Fruit fly (Drosophila melanogaster) whole organism, embryonic: Measurements from ENCODE around the gene GILT3.

Experiments used
- Antp ChIP-seq: fragments of 200-800 bp; sonication (Bioruptor generic); optimal IDR thresholded peaks from 3 replicates; lab custom pipeline; 2016; ENCODE audit warnings: missing biosample characterization, missing genetic modification characterization
- Atf-2 ChIP-seq: fragments of 200-800 bp; sonication (Bioruptor generic); optimal IDR thresholded peaks from 2 replicates; lab custom pipeline; 2016; ENCODE audit warnings: missing biosample characterization, missing genetic modification characterization
- Bgb ChIP-seq: fragments of 200-800 bp; sonication (Bioruptor generic); IDR thresholded peaks from 2 replicates; pipeline ENCODE4 v1.3.6; 2022; ENCODE audit warnings: missing biosample characterization, missing genetic modification characterization; ENCODE audit not compliant: partially characterized antibody
- Bteb2 ChIP-seq: fragments of 200-800 bp; sonication (Bioruptor generic); optimal IDR thresholded peaks from 2 replicates; lab custom pipeline; 2016; ENCODE audit warnings: missing biosample characterization, missing genetic modification characterization
- CG10431 ChIP-seq: fragments of 200-800 bp; sonication (Bioruptor generic); optimal IDR thresholded peaks from 3 replicates; lab custom pipeline; 2018; ENCODE audit warnings: missing biosample characterization, mild to moderate bottlenecking, missing genetic modification characterization
- CG10979 ChIP-seq: fragments of 200-800 bp; sonication (Bioruptor generic); optimal IDR thresholded peaks from 2 replicates; lab custom pipeline; 2018; ENCODE audit warnings: missing biosample characterization, mild to moderate bottlenecking, missing genetic modification characterization, moderate library complexity
- CG11504 ChIP-seq: fragments of 200-800 bp; sonication (Bioruptor generic); optimal IDR thresholded peaks from 3 replicates; lab custom pipeline; 2019; ENCODE audit warnings: missing biosample characterization, mild to moderate bottlenecking, missing genetic modification characterization, moderate library complexity
- CG12769 ChIP-seq: fragments of 200-800 bp; sonication (Bioruptor generic); optimal IDR thresholded peaks from 2 replicates; lab custom pipeline; 2019; ENCODE audit warnings: missing biosample characterization, mild to moderate bottlenecking, missing genetic modification characterization, moderate library complexity
- CG13296 ChIP-seq: fragments of 200-800 bp; sonication (Bioruptor generic); optimal IDR thresholded peaks from 3 replicates; lab custom pipeline; 2018; ENCODE audit warnings: missing biosample characterization, mild to moderate bottlenecking, missing genetic modification characterization
- CG15073 ChIP-seq: fragments of 200-800 bp; sonication (Bioruptor generic); optimal IDR thresholded peaks from 2 replicates; lab custom pipeline; 2016; ENCODE audit warnings: missing biosample characterization, missing genetic modification characterization
- CG17328 ChIP-seq: fragments of 200-800 bp; sonication (Bioruptor generic); IDR thresholded peaks from 2 replicates; pipeline ENCODE4 v1.3.6; 2022; ENCODE audit warnings: missing biosample characterization, missing genetic modification characterization
- CG17568 ChIP-seq: fragments of 200-800 bp; sonication (Bioruptor generic); optimal IDR thresholded peaks from 2 replicates; lab custom pipeline; 2018; ENCODE audit warnings: missing biosample characterization, mild to moderate bottlenecking, missing genetic modification characterization, moderate library complexity
- CG2712 ChIP-seq: fragments of 200-800 bp; optimal IDR thresholded peaks from 3 replicates; lab custom pipeline; 2019; ENCODE audit warnings: missing biosample characterization, mild to moderate bottlenecking, missing genetic modification characterization, moderate library complexity
- CG2889 ChIP-seq: fragments of 200-800 bp; sonication (Bioruptor generic); IDR thresholded peaks from 3 replicates; pipeline ENCODE4 v1.3.6; 2022; ENCODE audit warnings: missing biosample characterization, missing genetic modification characterization
- CG30020 ChIP-seq: fragments of 200-800 bp; optimal IDR thresholded peaks from 2 replicates; lab custom pipeline; 2019; ENCODE audit warnings: missing biosample characterization, mild to moderate bottlenecking, missing genetic modification characterization, moderate library complexity
- CG31365 ChIP-seq: fragments of 200-800 bp; sonication (Bioruptor generic); optimal IDR thresholded peaks from 2 replicates; lab custom pipeline; 2018; ENCODE audit warnings: missing biosample characterization, mild to moderate bottlenecking, missing genetic modification characterization
- CG8281 ChIP-seq: fragments of 200-800 bp; sonication (Bioruptor generic); optimal IDR thresholded peaks from 2 replicates; lab custom pipeline; 2018; ENCODE audit warnings: missing biosample characterization, mild to moderate bottlenecking, missing genetic modification characterization, moderate library complexity
- CG8944 ChIP-seq: fragments of 200-800 bp; sonication (Bioruptor generic); optimal IDR thresholded peaks from 3 replicates; lab custom pipeline; 2016; ENCODE audit warnings: missing biosample characterization, missing genetic modification characterization
- CG9437 ChIP-seq: fragments of 200-800 bp; sonication (Bioruptor generic); optimal IDR thresholded peaks from 2 replicates; lab custom pipeline; 2018; ENCODE audit warnings: missing biosample characterization, mild to moderate bottlenecking, missing genetic modification characterization
- CG9797 ChIP-seq: fragments of 200-800 bp; sonication (Bioruptor generic); optimal IDR thresholded peaks from 3 replicates; lab custom pipeline; 2018; ENCODE audit warnings: missing biosample characterization, mild to moderate bottlenecking, missing genetic modification characterization
- CG9817 ChIP-seq: fragments of 200-800 bp; sonication (Bioruptor generic); optimal IDR thresholded peaks from 2 replicates; lab custom pipeline; 2018; ENCODE audit warnings: missing biosample characterization, mild to moderate bottlenecking, missing genetic modification characterization, moderate library complexity
- CG9876 ChIP-seq: fragments of 200-800 bp; sonication (Bioruptor generic); optimal IDR thresholded peaks from 2 replicates; lab custom pipeline; 2016; ENCODE audit warnings: missing biosample characterization, missing genetic modification characterization
- CTCF ChIP-seq: fragments of 200-800 bp; sonication (Bioruptor generic); optimal IDR thresholded peaks from 2 replicates; lab custom pipeline; 2017; ENCODE audit warnings: missing biosample characterization, mild to moderate bottlenecking, missing genetic modification characterization, moderate library complexity
- Chrac-16 ChIP-seq: fragments of 200-800 bp; sonication (Bioruptor generic); optimal IDR thresholded peaks from 3 replicates; lab custom pipeline; 2016; ENCODE audit warnings: missing biosample characterization, missing genetic modification characterization
- Doc3 ChIP-seq: fragments of 200-800 bp; sonication (Bioruptor generic); IDR thresholded peaks from 3 replicates; pipeline ENCODE4 v1.3.6; 2022; ENCODE audit warnings: missing biosample characterization, missing genetic modification characterization; ENCODE audit not compliant: partially characterized antibody
- E2f2 ChIP-seq: fragments of 200-800 bp; sonication (Bioruptor generic); IDR thresholded peaks from 2 replicates; pipeline ENCODE4 v1.3.6; 2022; ENCODE audit warnings: missing biosample characterization, missing genetic modification characterization
- Fer2 ChIP-seq: fragments of 200-800 bp; sonication (Bioruptor generic); optimal IDR thresholded peaks from 2 replicates; lab custom pipeline; 2018; ENCODE audit warnings: missing biosample characterization, mild to moderate bottlenecking, missing genetic modification characterization, moderate library complexity
- Lhr ChIP-seq: fragments of 200-800 bp; sonication (Bioruptor generic); optimal IDR thresholded peaks from 3 replicates; lab custom pipeline; 2017; ENCODE audit warnings: mild to moderate bottlenecking, missing biosample characterization, missing genetic modification reagents, missing genetic modification characterization
- Lim3 ChIP-seq: fragments of 200-800 bp; sonication (Bioruptor generic); IDR thresholded peaks from 2 replicates; pipeline ENCODE4 v1.3.6; 2022; ENCODE audit warnings: missing biosample characterization, missing genetic modification characterization
- Neu2 ChIP-seq: fragments of 200-800 bp; sonication (Bioruptor generic); optimal IDR thresholded peaks from 3 replicates; lab custom pipeline; 2016; ENCODE audit warnings: missing biosample characterization, missing genetic modification characterization, borderline replicate concordance
- NfI ChIP-seq: fragments of 200-800 bp; sonication (Bioruptor generic); optimal IDR thresholded peaks from 3 replicates; lab custom pipeline; 2018; ENCODE audit warnings: missing biosample characterization, mild to moderate bottlenecking, missing genetic modification characterization, moderate library complexity
- Ravus ChIP-seq: fragments of 200-800 bp; sonication (Bioruptor generic); IDR thresholded peaks from 2 replicates; pipeline ENCODE4 v1.3.6; 2022; ENCODE audit warnings: missing biosample characterization, missing genetic modification characterization
- ash1 ChIP-seq: fragments of 200-800 bp; sonication (Bioruptor generic); optimal IDR thresholded peaks from 2 replicates; lab custom pipeline; 2018; ENCODE audit warnings: missing biosample characterization, mild to moderate bottlenecking, missing genetic modification characterization
- dati ChIP-seq: fragments of 200-800 bp; sonication (Bioruptor generic); IDR thresholded peaks from 2 replicates; pipeline ENCODE4 v1.3.6; 2022; ENCODE audit warnings: missing biosample characterization, missing genetic modification characterization
- emc ChIP-seq: fragments of 200-800 bp; sonication (Bioruptor generic); optimal IDR thresholded peaks from 2 replicates; lab custom pipeline; 2016; ENCODE audit warnings: missing biosample characterization, missing genetic modification characterization
- eve ChIP-seq, 2 experiments: fragments of >200 bp; optimal IDR thresholded peaks; 2 replicates each; lab custom pipeline; 2017; ENCODE audit warnings: missing biosample characterization in 2 of 2, missing genetic modification characterization in 2 of 2
- eyg ChIP-seq: fragments of 200-800 bp; sonication (Bioruptor generic); optimal IDR thresholded peaks from 3 replicates; lab custom pipeline; 2016; ENCODE audit warnings: missing biosample characterization, missing genetic modification characterization
- grn ChIP-seq: fragments of 200-800 bp; sonication (Bioruptor generic); optimal IDR thresholded peaks from 3 replicates; lab custom pipeline; 2017; ENCODE audit warnings: missing biosample characterization, missing genetic modification characterization
- gro ChIP-seq: fragments of 200-800 bp; sonication (Bioruptor generic); optimal IDR thresholded peaks from 2 replicates; lab custom pipeline; 2016; ENCODE audit warnings: missing biosample characterization, missing genetic modification characterization
- her ChIP-seq: fragments of 200-800 bp; sonication (Bioruptor generic); optimal IDR thresholded peaks from 2 replicates; lab custom pipeline; 2016; ENCODE audit warnings: missing biosample characterization, missing genetic modification characterization
- ind ChIP-seq: fragments of 200-800 bp; sonication (Bioruptor generic); optimal IDR thresholded peaks from 3 replicates; lab custom pipeline; 2016; ENCODE audit warnings: missing biosample characterization, missing genetic modification characterization
- inv ChIP-seq: fragments of 200-800 bp; sonication (Bioruptor generic); IDR thresholded peaks from 2 replicates; pipeline ENCODE4 v1.3.6; 2022; ENCODE audit warnings: missing biosample characterization, missing genetic modification characterization; ENCODE audit not compliant: partially characterized antibody
- mam ChIP-seq: fragments of 200-800 bp; sonication (Bioruptor generic); optimal IDR thresholded peaks from 3 replicates; lab custom pipeline; 2016; ENCODE audit warnings: missing biosample characterization, missing genetic modification characterization
- nerfin-1 ChIP-seq: fragments of 200-800 bp; sonication (Bioruptor generic); optimal IDR thresholded peaks from 3 replicates; lab custom pipeline; 2019; ENCODE audit warnings: missing biosample characterization, mild to moderate bottlenecking, missing genetic modification characterization, moderate library complexity
- phol ChIP-seq: fragments of 200-800 bp; sonication (Bioruptor generic); optimal IDR thresholded peaks from 3 replicates; lab custom pipeline; 2018; ENCODE audit warnings: missing biosample characterization, mild to moderate bottlenecking, missing genetic modification characterization, moderate library complexity
- prd ChIP-seq, 3 experiments: fragments of >200 bp in 2 of 3; fragments of 200-800 bp in 1 of 3; sonication (Bioruptor generic) in 1 of 3; optimal IDR thresholded peaks in 2 of 3; IDR thresholded peaks in 1 of 3; 2 replicates in 2 of 3; 3 replicates in 1 of 3; pipeline versions ENCODE4 v1.3.6 to Lab custom; 2017 to 2022; ENCODE audit warnings: missing biosample characterization in 1 of 3, missing genetic modification characterization in 1 of 3
- psq ChIP-seq: fragments of 200-800 bp; sonication (Bioruptor generic); optimal IDR thresholded peaks from 2 replicates; lab custom pipeline; 2017; ENCODE audit warnings: missing biosample characterization, missing genetic modification characterization
- pum ChIP-seq: fragments of 200-800 bp; sonication (Bioruptor generic); optimal IDR thresholded peaks from 2 replicates; lab custom pipeline; 2016; ENCODE audit warnings: missing biosample characterization, missing genetic modification characterization
- seq ChIP-seq: fragments of 200-800 bp; sonication (Bioruptor generic); IDR thresholded peaks from 2 replicates; pipeline ENCODE4 v1.3.6; 2022; ENCODE audit warnings: missing biosample characterization, missing genetic modification characterization
- sim ChIP-seq: fragments of 200-800 bp; sonication (Bioruptor generic); IDR thresholded peaks from 2 replicates; pipeline ENCODE4 v1.3.6; 2022; ENCODE audit warnings: missing biosample characterization, missing genetic modification characterization
- tll ChIP-seq, 2 experiments: fragments of 200-800 bp in 1 of 2; fragments of >200 bp in 1 of 2; sonication (Bioruptor generic) in 1 of 2; optimal IDR thresholded peaks; 2 replicates each; lab custom pipeline; 2017 to 2019; ENCODE audit warnings: missing biosample characterization in 2 of 2, missing genetic modification characterization in 2 of 2, mild to moderate bottlenecking in 1 of 2, moderate library complexity in 1 of 2

The GILT3 gene

DNA sequence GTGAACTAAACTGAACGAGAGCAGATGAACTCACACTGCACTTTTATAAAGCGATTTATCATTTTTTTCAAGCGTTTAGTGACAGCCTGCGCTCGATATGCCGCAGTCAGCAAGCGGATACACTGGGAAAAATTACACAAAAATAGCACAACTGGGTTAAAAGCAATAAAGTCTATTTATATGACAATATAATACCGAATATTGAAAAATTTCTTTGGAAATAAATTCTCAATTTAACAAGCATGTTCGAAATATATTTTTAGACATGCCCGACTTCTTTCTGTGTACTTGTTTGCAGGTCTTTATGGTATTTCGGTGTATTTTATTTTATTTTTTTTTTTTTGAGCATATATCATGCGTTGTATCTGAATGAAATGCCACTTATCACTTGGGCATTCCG is 36.7 kb downstream of the GILT3 start (continued):
- TF ChIP-seq Doc3 (GFP tag; lab: Robert Waterston, UW) = no peak
- TF ChIP-seq ind (GFP tag; lab: Kevin White, UChicago) = peak; percentile 17
- TF ChIP-seq Lim3 (GFP tag; lab: Robert Waterston, UW) = peak; percentile 57
- TF ChIP-seq CG13296 (GFP tag; lab: Kevin White, UChicago) = peak; percentile 11
- no peak for TF ChIP-seq Bgb (GFP tag; lab: Robert Waterston, UW)
- TF ChIP-seq phol = peak; percentile 76
- TF ChIP-seq Fer2 (tag; lab: Kevin White, UChicago) = no peak
- TF ChIP-seq Antp = peak; percentile 46
- TF ChIP-seq CG17328 (GFP tag; lab: Robert Waterston, UW) = peak; percentile 70
- TF ChIP-seq pum (GFP tag; lab: Kevin White, UChicago) = peak; percentile 65
- TF ChIP-seq CG2712 (tag; lab: Kevin White, UChicago) = peak; percentile 62
- TF ChIP-seq ash1 = no peak
- TF ChIP-seq Bteb2 (GFP tag; lab: Kevin White, UChicago) = peak; percentile 50
- TF ChIP-seq Atf-2 (GFP tag; lab: Kevin White, UChicago) = peak; percentile 50
- TF ChIP-seq eyg (GFP tag; lab: Kevin White, UChicago) = peak; percentile 28
- no peak for TF ChIP-seq CG8281 (tag; lab: Kevin White, UChicago)
- peak; percentile 59; the same call in 1 of the 3 replicates for TF ChIP-seq CG2889 (GFP tag; lab: Robert Waterston, UW)
- TF ChIP-seq CG8944 (GFP tag; lab: Kevin White, UChicago) = peak; percentile 47
- no peak for TF ChIP-seq sim (GFP tag; lab: Robert Waterston, UW)
- TF ChIP-seq eve (GFP tag; optimal IDR thresholded peaks at IDR 0.05; lab: Kevin White, UChicago) = peak in 1 of 2 experiments; percentile 64
- TF ChIP-seq CG9797 = no peak
- peak; percentile 39 for TF ChIP-seq CG12769 (tag; lab: Kevin White, UChicago)
- TF ChIP-seq tll (GFP tag; optimal IDR thresholded peaks at IDR 0.05; lab: Kevin White, UChicago) = no peak
- peak; percentile 45 for TF ChIP-seq NfI (GFP tag; lab: Kevin White, UChicago)
- no peak for TF ChIP-seq emc (GFP tag; lab: Kevin White, UChicago)
- peak; percentile 5 for TF ChIP-seq Lhr (GFP tag; lab: Kevin White, UChicago)
- peak; percentile 47 for TF ChIP-seq nerfin-1 (tag; lab: Kevin White, UChicago)
- TF ChIP-seq gro (GFP tag; lab: Kevin White, UChicago) = no peak
- TF ChIP-seq E2f2 (GFP tag; lab: Robert Waterston, UW) = peak; percentile 39; the same call in 1 of the 2 replicates
- TF ChIP-seq her = no peak
- no peak for TF ChIP-seq grn (GFP tag; lab: Kevin White, UChicago)
- peak; percentile 65 for TF ChIP-seq CG11504 (tag; lab: Kevin White, UChicago)
- peak; percentile 63 for TF ChIP-seq Chrac-16 (GFP tag; lab: Kevin White, UChicago)
- TF ChIP-seq CG9437 (GFP tag; lab: Kevin White, UChicago) = peak; percentile 22
- no peak for TF ChIP-seq CG30020 (tag; lab: Kevin White, UChicago)
- peak; percentile 20 for TF ChIP-seq mam (GFP tag; lab: Kevin White, UChicago)
- no peak for TF ChIP-seq psq
- peak; percentile 42 for TF ChIP-seq CG17568 (GFP tag; lab: Kevin White, UChicago)
- no peak for TF ChIP-seq prd (optimal IDR thresholded peaks at IDR 0.05; lab: Kevin White, UChicago)
- peak; percentile 77 for TF ChIP-seq prd (GFP tag; IDR thresholded peaks at IDR 0.05; lab: Robert Waterston, UW)
- no peak for TF ChIP-seq dati (GFP tag; lab: Robert Waterston, UW)
- TF ChIP-seq CG10431 = no peak
- 0 out of 2 replicates have a peak, but pooled peaks have one; percentile 48 for TF ChIP-seq seq (GFP tag; lab: Robert Waterston, UW)
- TF ChIP-seq CG10979 (tag; lab: Kevin White, UChicago) = peak; percentile 67
- TF ChIP-seq CTCF (GFP tag; lab: Kevin White, UChicago) = peak; percentile 9
- TF ChIP-seq CG9817 (tag; lab: Kevin White, UChicago) = peak; percentile 34
- no peak for TF ChIP-seq CG15073 (GFP tag; lab: Kevin White, UChicago)
- TF ChIP-seq Ravus (GFP tag; lab: Robert Waterston, UW) = no peak
- no peak for TF ChIP-seq CG31365
- no peak for TF ChIP-seq inv (GFP tag; lab: Robert Waterston, UW)
- TF ChIP-seq CG9876 = no peak
- no peak for TF ChIP-seq Neu2 (GFP tag; lab: Kevin White, UChicago)
